Fruit fly (Drosophila melanogaster) S2 (cell line): ENCODE data around the gene CG43184.

Experiments
- CG8478 ChIP-seq: fragments of >200 bp; optimal IDR thresholded peaks from 2 replicates; lab custom pipeline; 2018
- CTCF ChIP-seq, 2 experiments: fragments of >200 bp; optimal IDR thresholded peaks; 2 replicates each; lab custom pipeline; 2018

DNA sequence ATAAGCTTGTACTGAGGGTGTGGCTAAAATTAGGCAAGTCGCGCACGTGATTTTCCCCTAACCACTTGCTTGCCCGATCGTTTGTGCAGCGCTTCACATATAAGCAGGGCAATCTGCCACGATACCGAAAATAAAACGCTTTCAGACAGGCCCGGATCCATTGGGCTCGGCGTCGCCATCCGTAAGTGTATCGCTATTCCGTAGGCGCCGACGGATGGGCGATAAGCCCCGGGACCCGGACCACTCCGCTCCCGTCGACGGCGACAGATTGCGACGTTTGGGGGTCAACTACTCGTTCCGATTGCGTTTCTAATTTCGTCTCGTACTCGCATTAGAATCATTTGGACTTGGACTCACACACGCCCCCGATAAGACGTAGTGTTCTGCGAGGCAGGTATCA lies 24.8 kb downstream of the CG43184 start:
- TF ChIP-seq CG8478 (lab: Kevin White, UChicago) (no peak), CTCF (optimal IDR thresholded peaks at IDR 0.05; lab: Kevin White, UChicago) (no peak)
